Fruit fly (Drosophila melanogaster) whole organism, embryonic: ENCODE results near the gene UQCR-C1.

Experiments used
- Abd-B ChIP-seq: fragments of 200-800 bp; sonication (Bioruptor generic); optimal IDR thresholded peaks from 2 replicates; lab custom pipeline; 2018; ENCODE audit warnings: missing biosample characterization, mild to moderate bottlenecking, missing genetic modification characterization, moderate library complexity
- Bgb ChIP-seq: fragments of 200-800 bp; sonication (Bioruptor generic); IDR thresholded peaks from 2 replicates; pipeline ENCODE4 v1.3.6; 2022; ENCODE audit warnings: missing biosample characterization, missing genetic modification characterization; ENCODE audit not compliant: partially characterized antibody
- CG11398 ChIP-seq: fragments of 200-800 bp; sonication (Bioruptor generic); optimal IDR thresholded peaks from 2 replicates; lab custom pipeline; 2016; ENCODE audit warnings: missing biosample characterization, missing genetic modification characterization
- CG12942 ChIP-seq: fragments of 200-800 bp; sonication (Bioruptor generic); optimal IDR thresholded peaks from 3 replicates; lab custom pipeline; 2016; ENCODE audit warnings: missing biosample characterization, missing genetic modification characterization
- CG4730 ChIP-seq: fragments of 200-800 bp; sonication (Bioruptor generic); IDR thresholded peaks from 2 replicates; pipeline ENCODE4 v1.3.6; 2022; ENCODE audit warnings: missing biosample characterization, missing genetic modification characterization
- CrebB ChIP-seq: fragments of 200-800 bp; sonication (Bioruptor generic); optimal IDR thresholded peaks from 3 replicates; lab custom pipeline; 2018; ENCODE audit warnings: missing biosample characterization, mild to moderate bottlenecking, missing genetic modification characterization
- MESR4 ChIP-seq: fragments of 200-800 bp; sonication (Bioruptor generic); optimal IDR thresholded peaks from 2 replicates; lab custom pipeline; 2018; ENCODE audit warnings: missing biosample characterization, mild to moderate bottlenecking, missing genetic modification characterization, moderate library complexity
- ems ChIP-seq: fragments of 200-800 bp; sonication (Bioruptor generic); optimal IDR thresholded peaks from 3 replicates; lab custom pipeline; 2016; ENCODE audit warnings: missing biosample characterization, missing genetic modification characterization
- fd96Cb ChIP-seq: fragments of 200-800 bp; sonication (Bioruptor generic); optimal IDR thresholded peaks from 2 replicates; lab custom pipeline; 2018; ENCODE audit warnings: missing biosample characterization, mild to moderate bottlenecking, missing genetic modification characterization, moderate library complexity
- ken ChIP-seq: fragments of 200-800 bp; sonication (Bioruptor generic); IDR thresholded peaks from 3 replicates; pipeline ENCODE4 v1.3.6; 2022; ENCODE audit warnings: missing biosample characterization, missing genetic modification characterization
- nau ChIP-seq: fragments of 200-800 bp; sonication (Bioruptor generic); optimal IDR thresholded peaks from 3 replicates; lab custom pipeline; 2017; ENCODE audit warnings: missing biosample characterization, mild to moderate bottlenecking, missing genetic modification characterization, missing genetic modification reagents

dm6 chr3R:14880861-14881260 lies 9.2 kb upstream of the UQCR-C1 start:
- TF ChIP-seq CG11398 (GFP tag; lab: Kevin White, UChicago) (no peak), ken (GFP tag; lab: Robert Waterston, UW) (no peak), Bgb (GFP tag; lab: Robert Waterston, UW) (no peak), CG4730 (GFP tag; lab: Robert Waterston, UW) (no peak), Abd-B (GFP tag; lab: Kevin White, UChicago) (no peak), fd96Cb (no peak), CG12942 (no peak), nau (GFP tag; lab: Kevin White, UChicago) (no peak), CrebB (tag; lab: Kevin White, UChicago) (no peak), MESR4 (GFP tag; lab: Kevin White, UChicago) (no peak), ems (no peak)
